Worm (Caenorhabditis elegans) whole organism, L2 larva: ENCODE data around the gene rpia-1.

Experiments
- lin-39 ChIP-seq: fragments of 150-350 bp; optimal IDR thresholded peaks from 2 replicates; lab custom pipeline; 2014; ENCODE audit warnings: missing biosample characterization, missing genetic modification reagents, missing genetic modification characterization
- snpc-4 ChIP-seq: fragments of 150-350 bp; optimal IDR thresholded peaks from 2 replicates; lab custom pipeline; 2014; ENCODE audit warnings: missing biosample characterization, missing genetic modification characterization
- unc-62 ChIP-seq: fragments of 150-350 bp; optimal IDR thresholded peaks from 2 replicates; lab custom pipeline; 2014; ENCODE audit warnings: missing biosample characterization, missing genetic modification reagents, missing genetic modification characterization
- ztf-11 ChIP-seq: sonication (generic microtip); optimal IDR thresholded peaks from 2 replicates; lab custom pipeline; 2017; ENCODE audit warnings: missing biosample characterization, missing genetic modification characterization

DNA sequence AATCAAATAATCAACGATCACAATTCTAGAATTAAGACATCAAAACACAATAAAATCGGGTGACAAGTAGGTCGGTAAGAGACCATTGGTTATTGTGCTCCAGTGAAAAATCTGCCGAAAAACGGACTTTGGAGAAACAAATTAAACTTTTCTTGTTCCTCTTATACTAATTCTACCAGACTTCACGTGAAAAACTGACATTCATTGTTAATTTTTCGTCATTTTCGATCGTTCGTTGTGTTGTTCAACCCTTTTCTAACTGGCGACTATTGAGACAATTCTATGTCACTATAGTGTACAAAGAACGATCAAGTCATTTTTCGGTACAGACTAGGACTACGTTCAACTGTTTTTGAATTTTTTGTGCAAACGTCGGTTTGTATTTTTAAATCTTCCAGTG, 2.5 kb upstream of the rpia-1 start:
- TF ChIP-seq snpc-4 (no peak), ztf-11 (tag; lab: Kevin White, UChicago) (no peak), unc-62 (no peak), lin-39 (tag; lab: Kevin White, UChicago) (no peak)
